Worm (Caenorhabditis elegans): Measurements from ENCODE around the gene F11E6.9.

DNA sequence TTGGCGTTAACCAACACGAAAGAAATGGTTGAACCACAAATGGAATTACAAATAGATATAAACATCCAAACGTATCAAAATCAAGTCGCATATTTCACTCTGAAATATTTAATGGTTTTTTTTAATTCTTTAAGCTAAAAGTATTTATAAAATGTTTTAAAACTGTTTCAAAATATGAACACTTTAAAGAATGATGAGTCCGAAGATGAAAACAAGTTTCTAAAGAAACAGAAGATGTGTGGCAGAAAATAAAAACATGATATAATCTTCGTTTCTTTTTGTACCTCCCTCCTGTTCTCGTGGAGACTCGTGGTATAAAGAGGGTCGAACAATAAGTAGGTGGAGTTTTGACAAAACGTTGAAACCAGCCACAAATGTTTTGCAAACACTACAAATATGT, 43.9 kb downstream of the F11E6.9 start, which contains the start of gene lact-6:
- no peak for TF ChIP-seq nhr-23 (tag; optimal IDR thresholded peaks at IDR 0.05)
- no peak for TF ChIP-seq ztf-11 (tag; optimal IDR thresholded peaks at IDR 0.05)
- TF ChIP-seq ama-1 (optimal IDR thresholded peaks at IDR 0.05), result no peak
- no peak for TF ChIP-seq unc-62 (GFP tag; optimal IDR thresholded peaks at IDR 0.05)
- TF ChIP-seq nhr-77 (tag; optimal IDR thresholded peaks at IDR 0.05), result no peak
- no peak for TF ChIP-seq R02D3.7 (tag; optimal IDR thresholded peaks at IDR 0.05)
- no peak for TF ChIP-seq nhr-25 (tag; optimal IDR thresholded peaks at IDR 0.05)
- no peak for TF ChIP-seq tbx-2 (tag; optimal IDR thresholded peaks at IDR 0.05)

Data from whole organism, L3 larva.